Worm (Caenorhabditis elegans) whole organism, L4 larva: ENCODE results near the gene K10B4.1.

ENCODE experiments used
- fkh-10 ChIP-seq: fragments of 150-350 bp; optimal IDR thresholded peaks from 2 replicates; lab custom pipeline; 2014; ENCODE audit warnings: missing biosample characterization, missing genetic modification reagents, missing genetic modification characterization
- lin-39 ChIP-seq: fragments of 150-350 bp; optimal IDR thresholded peaks from 2 replicates; lab custom pipeline; 2014; ENCODE audit warnings: missing biosample characterization, missing genetic modification reagents, missing genetic modification characterization
- mdl-1 ChIP-seq, 2 experiments: fragments of 150-350 bp in 1 of 2; sonication (generic microtip) in 1 of 2; optimal IDR thresholded peaks; 2 replicates each; lab custom pipeline; 2014 to 2017; ENCODE audit warnings: missing biosample characterization in 2 of 2, missing genetic modification characterization in 2 of 2
- mep-1 ChIP-seq: fragments of 150-350 bp; sonication (generic microtip); optimal IDR thresholded peaks from 3 replicates; lab custom pipeline; 2014; ENCODE audit warnings: missing biosample characterization, missing genetic modification characterization
- nhr-11 ChIP-seq: fragments of 150-350 bp; optimal IDR thresholded peaks from 2 replicates; lab custom pipeline; 2014; ENCODE audit warnings: missing biosample characterization, missing genetic modification characterization
- pha-4 ChIP-seq, 2 experiments: fragments of 150-350 bp in 1 of 2; fragments of 200-800 bp in 1 of 2; sonication (Bioruptor generic) in 1 of 2; IDR thresholded peaks in 1 of 2; optimal IDR thresholded peaks in 1 of 2; 2 replicates each; pipeline versions ENCODE4 v1.3.6 to Lab custom; 2014 to 2022; ENCODE audit warnings: missing genetic modification characterization in 2 of 2, missing genetic modification reagents in 2 of 2, missing biosample characterization in 1 of 2, missing compliant biosample characterization in 1 of 2
- snpc-4 ChIP-seq: fragments of 150-350 bp; optimal IDR thresholded peaks from 2 replicates; lab custom pipeline; 2014; ENCODE audit warnings: missing biosample characterization, missing genetic modification characterization

DNA sequence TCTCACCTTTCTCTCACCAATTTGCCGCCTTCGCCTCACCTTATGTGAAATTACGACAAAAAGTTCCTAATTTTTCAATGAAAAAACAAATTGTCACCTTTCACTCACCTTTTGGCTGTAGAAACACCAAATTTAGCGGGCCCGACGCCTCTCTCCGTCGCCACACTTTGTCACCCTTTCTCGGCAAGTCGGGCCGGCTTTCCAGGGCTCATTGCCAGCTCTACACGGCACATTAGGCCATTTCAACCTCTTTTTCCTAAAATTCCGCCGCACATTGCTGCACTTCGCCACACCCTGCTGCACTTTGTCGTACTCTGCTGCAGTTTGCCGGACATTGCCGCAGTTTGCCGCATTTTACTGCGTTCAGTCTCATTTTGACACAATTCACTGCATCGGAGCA is 34.1 kb upstream of the K10B4.1 start:
- TF ChIP-seq lin-39 (tag; lab: Kevin White, UChicago) (no peak), fkh-10 (GFP tag; lab: Kevin White, UChicago) (no peak), pha-4 (GFP tag; IDR thresholded peaks at IDR 0.05; lab: Robert Waterston, UW) (no peak), pha-4 (tag; optimal IDR thresholded peaks at IDR 0.05; lab: Kevin White, UChicago) (no peak), mdl-1 (tag; optimal IDR thresholded peaks at IDR 0.05; lab: Kevin White, UChicago) (no peak), nhr-11 (no peak), mep-1 (tag; lab: Kevin White, UChicago) (no peak), snpc-4 (tag; lab: Kevin White, UChicago) (no peak)
